Worm (Caenorhabditis elegans) whole organism, young adult: ENCODE measurements around the gene C56A3.8.

ENCODE experiments used
- B0035.1 ChIP-seq: sonication (generic microtip); optimal IDR thresholded peaks from 2 replicates; lab custom pipeline; 2016; ENCODE audit warnings: missing genetic modification characterization, mild to moderate bottlenecking, missing compliant biosample characterization, missing genotype, missing genetic modification reagents
- B0261.1 ChIP-seq: sonication (generic microtip); optimal IDR thresholded peaks from 2 replicates; lab custom pipeline; 2016; ENCODE audit warnings: mild to moderate bottlenecking, missing genetic modification characterization, moderate library complexity, missing compliant biosample characterization
- C06A6.2 ChIP-seq: fragments of 200-800 bp; sonication (Bioruptor generic); conservative IDR thresholded peaks from 2 replicates; pipeline ENCODE4 v1.3.6; 2022; ENCODE audit warnings: missing genetic modification characterization, missing compliant biosample characterization
- C17E4.6 ChIP-seq: fragments of 200-800 bp; sonication (Bioruptor generic); IDR thresholded peaks from 2 replicates; pipeline ENCODE4 v1.3.6; 2022; ENCODE audit warnings: missing genetic modification reagents, missing genetic modification characterization, missing compliant biosample characterization
- F10E7.11 ChIP-seq: sonication (generic microtip); optimal IDR thresholded peaks from 2 replicates; lab custom pipeline; 2017; ENCODE audit warnings: mild to moderate bottlenecking, missing genetic modification characterization, moderate library complexity, missing compliant biosample characterization
- F49E8.2 ChIP-seq: sonication (generic microtip); optimal IDR thresholded peaks from 3 replicates; lab custom pipeline; 2017; ENCODE audit warnings: missing genetic modification characterization, mild to moderate bottlenecking, missing compliant biosample characterization, antibody characterized with exemption, moderate library complexity; ENCODE audit not compliant: insufficient read depth
- K11D2.4 ChIP-seq: fragments of 200-800 bp; sonication (Bioruptor generic); IDR thresholded peaks from 2 replicates; pipeline ENCODE4 v1.3.6; 2022; ENCODE audit warnings: missing genetic modification reagents, missing genetic modification characterization, missing compliant biosample characterization
- Y79H2A.3 ChIP-seq: fragments of 200-800 bp; sonication (Bioruptor generic); conservative IDR thresholded peaks from 2 replicates; pipeline ENCODE4 v1.3.6; 2022; ENCODE audit warnings: missing genetic modification reagents, missing genetic modification characterization, missing compliant biosample characterization
- Y95B8A.8 ChIP-seq: fragments of 200-800 bp; sonication (Bioruptor generic); IDR thresholded peaks from 2 replicates; pipeline ENCODE4 v1.3.6; 2022; ENCODE audit warnings: missing genetic modification reagents, missing genetic modification characterization, missing compliant biosample characterization
- aptf-3 ChIP-seq: fragments of 200-800 bp; sonication (Bioruptor generic); IDR thresholded peaks from 2 replicates; pipeline ENCODE4 v1.3.6; 2022; ENCODE audit warnings: missing genetic modification characterization, missing compliant biosample characterization
- atf-7 ChIP-seq: sonication (generic microtip); optimal IDR thresholded peaks from 2 replicates; lab custom pipeline; 2017; ENCODE audit warnings: mild to moderate bottlenecking, missing genetic modification characterization, missing compliant biosample characterization
- athp-1 ChIP-seq: sonication (generic microtip); optimal IDR thresholded peaks from 2 replicates; lab custom pipeline; 2017; ENCODE audit warnings: mild to moderate bottlenecking, missing genetic modification characterization, missing compliant biosample characterization
- attf-6 ChIP-seq: fragments of 200-800 bp; sonication (Bioruptor generic); IDR thresholded peaks from 2 replicates; pipeline ENCODE4 v1.3.6; 2022; ENCODE audit warnings: missing genetic modification reagents, missing genetic modification characterization, missing compliant biosample characterization
- ccch-3 ChIP-seq: fragments of 200-800 bp; sonication (Bioruptor generic); optimal IDR thresholded peaks from 2 replicates; lab custom pipeline; 2018; ENCODE audit warnings: mild to moderate bottlenecking, missing genetic modification characterization, missing compliant biosample characterization
- cebp-2 ChIP-seq: fragments of 200-800 bp; sonication (Bioruptor generic); IDR thresholded peaks from 2 replicates; pipeline ENCODE4 v1.3.6; 2022; ENCODE audit warnings: missing genetic modification characterization, missing compliant biosample characterization
- ceh-100 ChIP-seq: fragments of 200-800 bp; sonication (Bioruptor generic); IDR thresholded peaks from 2 replicates; pipeline ENCODE4 v1.3.6; 2022; ENCODE audit warnings: missing genetic modification reagents, missing genetic modification characterization, missing compliant biosample characterization
- chd-7 ChIP-seq: sonication (generic microtip); optimal IDR thresholded peaks from 2 replicates; lab custom pipeline; 2016; ENCODE audit warnings: mild to moderate bottlenecking, missing genetic modification characterization, moderate library complexity, missing compliant biosample characterization
- die-1 ChIP-seq: sonication (generic microtip); optimal IDR thresholded peaks from 2 replicates; lab custom pipeline; 2016; ENCODE audit warnings: missing genotype, mild to moderate bottlenecking, missing genetic modification characterization, missing compliant biosample characterization
- egl-18 ChIP-seq: fragments of 200-800 bp; sonication (Bioruptor generic); IDR thresholded peaks from 2 replicates; pipeline ENCODE4 v1.3.6; 2022; ENCODE audit warnings: missing genetic modification reagents, missing genetic modification characterization, missing compliant biosample characterization
- egl-44 ChIP-seq: fragments of 200-800 bp; sonication (Bioruptor generic); IDR thresholded peaks from 2 replicates; pipeline ENCODE4 v1.3.6; 2022; ENCODE audit warnings: missing genetic modification reagents, missing genetic modification characterization, missing compliant biosample characterization
- egrh-3 ChIP-seq: fragments of 200-800 bp; sonication (Bioruptor generic); IDR thresholded peaks from 2 replicates; pipeline ENCODE4 v1.3.6; 2022; ENCODE audit warnings: missing genetic modification reagents, missing genetic modification characterization, missing compliant biosample characterization
- fkh-3 ChIP-seq: sonication (generic microtip); optimal IDR thresholded peaks from 2 replicates; lab custom pipeline; 2016; ENCODE audit warnings: mild to moderate bottlenecking, missing genetic modification characterization, missing compliant biosample characterization
- hlh-12 ChIP-seq: sonication (generic microtip); optimal IDR thresholded peaks from 2 replicates; lab custom pipeline; 2016; ENCODE audit warnings: missing genetic modification characterization, missing compliant biosample characterization
- hlh-26 ChIP-seq: fragments of 200-800 bp; sonication (Bioruptor generic); conservative IDR thresholded peaks from 2 replicates; pipeline ENCODE4 v1.3.6; 2022; ENCODE audit warnings: missing genetic modification reagents, missing genetic modification characterization, missing compliant biosample characterization
- hmg-1.2 ChIP-seq: fragments of 200-800 bp; sonication (Bioruptor generic); IDR thresholded peaks from 2 replicates; pipeline ENCODE4 v1.3.6; 2022; ENCODE audit warnings: missing genetic modification reagents, missing genetic modification characterization, missing compliant biosample characterization
- hmg-20 ChIP-seq: fragments of 200-800 bp; sonication (Bioruptor generic); IDR thresholded peaks from 2 replicates; pipeline ENCODE4 v1.3.6; 2022; ENCODE audit warnings: missing genetic modification reagents, missing genetic modification characterization, missing compliant biosample characterization
- let-607 ChIP-seq, 2 experiments: fragments of 200-800 bp in 1 of 2; sonication (Bioruptor generic) in 1 of 2; sonication (generic microtip) in 1 of 2; optimal IDR thresholded peaks; 2 replicates each; lab custom pipeline; 2016 to 2018; ENCODE audit warnings: mild to moderate bottlenecking in 2 of 2, missing compliant biosample characterization in 2 of 2, missing genetic modification characterization in 2 of 2, moderate library complexity in 2 of 2, missing genotype in 1 of 2
- lsy-27 ChIP-seq: sonication (generic microtip); optimal IDR thresholded peaks from 2 replicates; lab custom pipeline; 2017; ENCODE audit warnings: missing genetic modification characterization, mild to moderate bottlenecking, missing compliant biosample characterization, antibody characterized with exemption, missing genotype, borderline replicate concordance; ENCODE audit not compliant: insufficient read depth
- madf-10 ChIP-seq: sonication (generic microtip); optimal IDR thresholded peaks from 2 replicates; lab custom pipeline; 2016; ENCODE audit warnings: mild to moderate bottlenecking, missing genetic modification characterization, missing compliant biosample characterization
- madf-8 ChIP-seq: fragments of 200-800 bp; sonication (Bioruptor generic); conservative IDR thresholded peaks from 2 replicates; pipeline ENCODE4 v1.3.6; 2022; ENCODE audit warnings: missing genetic modification reagents, missing genetic modification characterization, missing compliant biosample characterization
- pha-4 ChIP-seq: fragments of 150-350 bp; sonication (generic microtip); optimal IDR thresholded peaks from 2 replicates; lab custom pipeline; 2014; ENCODE audit warnings: missing biosample characterization, missing genetic modification reagents, missing genetic modification characterization
- repo-1 ChIP-seq: sonication (generic microtip); optimal IDR thresholded peaks from 2 replicates; lab custom pipeline; 2017; ENCODE audit warnings: mild to moderate bottlenecking, missing genetic modification characterization, missing compliant biosample characterization
- sdz-38 ChIP-seq: sonication (generic microtip); optimal IDR thresholded peaks from 2 replicates; lab custom pipeline; 2016; ENCODE audit warnings: missing genotype, missing genetic modification characterization, missing compliant biosample characterization
- sea-2 ChIP-seq: fragments of 200-800 bp; sonication (Bioruptor generic); IDR thresholded peaks from 2 replicates; pipeline ENCODE4 v1.3.6; 2022; ENCODE audit warnings: missing genetic modification characterization, missing compliant biosample characterization
- snpc-1.3 ChIP-seq: sonication (generic microtip); optimal IDR thresholded peaks from 2 replicates; lab custom pipeline; 2017; ENCODE audit warnings: missing genetic modification characterization, mild to moderate bottlenecking, missing compliant biosample characterization, antibody characterized with exemption, moderate library complexity, missing genotype, missing genetic modification reagents; ENCODE audit not compliant: insufficient read depth
- snpc-3.4 ChIP-seq: sonication (generic microtip); optimal IDR thresholded peaks from 2 replicates; lab custom pipeline; 2017; ENCODE audit warnings: missing genetic modification characterization, mild to moderate bottlenecking, missing compliant biosample characterization, antibody characterized with exemption, moderate library complexity, missing genotype, missing genetic modification reagents
- snpc-4 ChIP-seq, 5 experiments: fragments of 150-350 bp in 1 of 5; sonication (generic microtip) in 4 of 5; optimal IDR thresholded peaks; 2 replicates each; lab custom pipeline; 2014 to 2018; ENCODE audit warnings: missing genetic modification characterization in 5 of 5, missing biosample characterization in 3 of 5, antibody characterized with exemption in 2 of 5, mild to moderate bottlenecking in 2 of 5, missing compliant biosample characterization in 2 of 5, missing genotype in 2 of 5, moderate library complexity in 2 of 5, missing genetic modification reagents in 1 of 5
- somi-1 ChIP-seq: fragments of 200-800 bp; sonication (Bioruptor generic); optimal IDR thresholded peaks from 2 replicates; lab custom pipeline; 2018; ENCODE audit warnings: mild to moderate bottlenecking, missing genetic modification characterization, missing compliant biosample characterization
- tlf-1 ChIP-seq: fragments of 200-800 bp; sonication (Bioruptor generic); optimal IDR thresholded peaks from 2 replicates; lab custom pipeline; 2018; ENCODE audit warnings: mild to moderate bottlenecking, missing genetic modification characterization, missing compliant biosample characterization
- unc-130 ChIP-seq: sonication (generic microtip); optimal IDR thresholded peaks from 2 replicates; lab custom pipeline; 2016; ENCODE audit warnings: missing genetic modification reagents, missing genetic modification characterization, missing compliant biosample characterization
- unc-62 ChIP-seq: fragments of 150-350 bp; optimal IDR thresholded peaks from 2 replicates; lab custom pipeline; 2014; ENCODE audit warnings: missing biosample characterization, missing genetic modification reagents, missing genetic modification characterization
- zfh-2 ChIP-seq: fragments of 200-800 bp; sonication (Bioruptor generic); conservative IDR thresholded peaks from 2 replicates; pipeline ENCODE4 v1.3.6; 2022; ENCODE audit warnings: missing genetic modification reagents, missing genetic modification characterization, missing compliant biosample characterization
- zim-3 ChIP-seq: sonication (generic microtip); optimal IDR thresholded peaks from 2 replicates; lab custom pipeline; 2017; ENCODE audit warnings: mild to moderate bottlenecking, missing genetic modification characterization, moderate library complexity, missing compliant biosample characterization
- ztf-18 ChIP-seq: sonication (generic microtip); optimal IDR thresholded peaks from 2 replicates; lab custom pipeline; 2016; ENCODE audit warnings: missing genotype, mild to moderate bottlenecking, missing genetic modification characterization, missing compliant biosample characterization
- ztf-22 ChIP-seq: fragments of 200-800 bp; sonication (Bioruptor generic); optimal IDR thresholded peaks from 2 replicates; lab custom pipeline; 2018; ENCODE audit warnings: mild to moderate bottlenecking, missing genetic modification characterization, moderate library complexity, missing compliant biosample characterization
- ztf-3 ChIP-seq: fragments of 200-800 bp; sonication (Bioruptor generic); optimal IDR thresholded peaks from 2 replicates; lab custom pipeline; 2018; ENCODE audit warnings: mild to moderate bottlenecking, missing genetic modification characterization, missing compliant biosample characterization
- ztf-6 ChIP-seq: fragments of 200-800 bp; sonication (Bioruptor generic); IDR thresholded peaks from 2 replicates; pipeline ENCODE4 v1.3.6; 2022; ENCODE audit warnings: missing genetic modification reagents, missing genetic modification characterization, missing compliant biosample characterization

C56A3.8 gene

DNA sequence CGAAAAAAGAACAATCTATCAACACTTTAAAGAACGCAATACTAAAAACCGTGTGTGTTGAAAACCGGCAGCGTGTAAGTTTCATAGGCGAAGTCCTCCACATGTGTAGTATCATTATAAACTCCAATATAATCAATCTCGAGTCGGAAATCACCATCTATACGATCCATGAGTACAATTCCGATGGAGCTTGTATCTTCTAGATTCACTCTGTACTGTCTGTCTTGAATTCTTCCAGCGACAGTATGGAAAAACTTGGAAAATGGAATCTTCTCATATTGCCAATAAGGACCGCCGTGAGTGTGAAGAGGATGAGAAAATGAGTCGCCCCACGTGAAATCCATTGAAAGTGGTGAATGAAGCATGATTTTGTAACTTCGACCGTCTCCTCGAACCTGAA, 6.9 kb downstream of the C56A3.8 start (continued):
- TF ChIP-seq somi-1 (GFP tag; lab: Kevin White, UChicago) (no peak), unc-130 (GFP tag; lab: Kevin White, UChicago) (no peak), unc-62 (GFP tag; lab: Kevin White, UChicago) (no peak), tlf-1 (GFP tag; lab: Kevin White, UChicago) (peak; percentile 83), hmg-1.2 (GFP tag; lab: Robert Waterston, UW) (peak; percentile 26; the same call in 1 of the 2 replicates), K11D2.4 (peak; percentile 50; the same call in 1 of the 2 replicates), chd-7 (peak; percentile 65), fkh-3 (tag; lab: Kevin White, UChicago) (no peak), B0035.1 (tag; lab: Kevin White, UChicago) (peak; percentile 6), snpc-3.4 (tag; lab: Kevin White, UChicago) (no peak), egl-44 (GFP tag; lab: Robert Waterston, UW) (peak; percentile 9; the same call in 1 of the 2 replicates), snpc-1.3 (tag; lab: Kevin White, UChicago) (no peak), lsy-27 (tag; lab: Kevin White, UChicago) (no peak), ztf-22 (GFP tag; lab: Kevin White, UChicago) (no peak), let-607 (tag; optimal IDR thresholded peaks at IDR 0.05; lab: Kevin White, UChicago) (peak in 1 of 2 experiments; percentile 70), ccch-3 (GFP tag; lab: Kevin White, UChicago) (no peak), B0261.1 (tag; lab: Kevin White, UChicago) (no peak), athp-1 (tag; lab: Kevin White, UChicago) (peak; percentile 19), C17E4.6 (GFP tag; lab: Robert Waterston, UW) (no peak), pha-4 (peak; percentile 50), aptf-3 (GFP tag; lab: Robert Waterston, UW) (no peak), ztf-3 (GFP tag; lab: Kevin White, UChicago) (peak; percentile 71), madf-10 (peak; percentile 15), F10E7.11 (peak; percentile 59), madf-8 (GFP tag; lab: Robert Waterston, UW) (no peak), Y95B8A.8 (0 out of 2 replicates have a peak, but pooled peaks have one; percentile 71), attf-6 (GFP tag; lab: Robert Waterston, UW) (0 out of 2 replicates have a peak, but pooled peaks have one; percentile 39), ztf-6 (GFP tag; lab: Robert Waterston, UW) (no peak), egl-18 (GFP tag; lab: Robert Waterston, UW) (no peak), Y79H2A.3 (GFP tag; lab: Robert Waterston, UW) (no peak), ceh-100 (GFP tag; lab: Robert Waterston, UW) (no peak), die-1 (peak; percentile 55), repo-1 (tag; lab: Kevin White, UChicago) (peak; percentile 77), hlh-26 (GFP tag; lab: Robert Waterston, UW) (no peak), hmg-20 (GFP tag; lab: Robert Waterston, UW) (peak; percentile 47; the same call in 1 of the 2 replicates), F49E8.2 (tag; lab: Kevin White, UChicago) (no peak), snpc-4 (GFP tag; optimal IDR thresholded peaks at IDR 0.05; lab: Kevin White, UChicago) (no peak), snpc-4 (tag; optimal IDR thresholded peaks at IDR 0.05; lab: Kevin White, UChicago) (peak in 2 of 4 experiments; percentile 35 to 48), ztf-18 (no peak), C06A6.2 (peak; percentile 53), hlh-12 (tag; lab: Kevin White, UChicago) (peak; percentile 37), egrh-3 (GFP tag; lab: Robert Waterston, UW) (no peak), atf-7 (peak; percentile 74), sdz-38 (no peak), zfh-2 (GFP tag; lab: Robert Waterston, UW) (no peak), zim-3 (tag; lab: Kevin White, UChicago) (no peak), sea-2 (GFP tag; lab: Robert Waterston, UW) (no peak), cebp-2 (peak; percentile 43; the same call in 1 of the 2 replicates)
